Worm (Caenorhabditis elegans): ENCODE data around the gene rpl-6.
A peak's percentile ranks its signal among the peaks of the same experiment; 100 is the strongest.

Gene rpl-6

ce11 chrIII:7253669-7254068 lies 45.4 kb downstream of the rpl-6 start:
- TF ChIP-seq F16B12.6 (tag; optimal IDR thresholded peaks at IDR 0.05), result no peak
- TF ChIP-seq fkh-10 (GFP tag; optimal IDR thresholded peaks at IDR 0.05), result peak; percentile 78
- peak; percentile 82 for TF ChIP-seq ces-1 (GFP tag; optimal IDR thresholded peaks at IDR 0.05)
- TF ChIP-seq lin-15B (tag; optimal IDR thresholded peaks at IDR 0.05), result no peak
- TF ChIP-seq lin-14 (GFP tag; optimal IDR thresholded peaks at IDR 0.05), result peak; percentile 72
- no peak for TF ChIP-seq snpc-4 (tag; optimal IDR thresholded peaks at IDR 0.05)
- no peak for TF ChIP-seq pqm-1 (tag; optimal IDR thresholded peaks at IDR 0.05)

ce11 chrIII:7258931-7259330 lies 50.7 kb downstream of the rpl-6 start, which contains the start of gene B0361.4:
B0361.4 (plus strand) TSS chrIII:7258991.
- TF ChIP-seq lin-14 (GFP tag; optimal IDR thresholded peaks at IDR 0.05) (peak; percentile 18), fkh-10 (GFP tag; optimal IDR thresholded peaks at IDR 0.05) (peak; percentile 88), nhr-19 (GFP tag; conservative IDR thresholded peaks at IDR 0.05) (no peak)

Data from whole organism, L1 larva.